Worm (Caenorhabditis elegans) whole organism, young adult: Measurements from ENCODE around the gene pdk-1.

ENCODE experiments used
- B0336.3 ChIP-seq: fragments of 200-800 bp; sonication (Bioruptor generic); IDR thresholded peaks from 2 replicates; pipeline ENCODE4 v1.3.6; 2022; ENCODE audit warnings: missing genetic modification characterization, missing compliant biosample characterization
- F23B12.7 ChIP-seq: sonication (generic microtip); optimal IDR thresholded peaks from 2 replicates; lab custom pipeline; 2017; ENCODE audit warnings: missing genetic modification characterization, mild to moderate bottlenecking, missing compliant biosample characterization, antibody characterized with exemption, moderate library complexity; ENCODE audit not compliant: insufficient read depth
- K11D2.4 ChIP-seq: fragments of 200-800 bp; sonication (Bioruptor generic); IDR thresholded peaks from 2 replicates; pipeline ENCODE4 v1.3.6; 2022; ENCODE audit warnings: missing genetic modification reagents, missing genetic modification characterization, missing compliant biosample characterization
- cebp-2 ChIP-seq: fragments of 200-800 bp; sonication (Bioruptor generic); IDR thresholded peaks from 2 replicates; pipeline ENCODE4 v1.3.6; 2022; ENCODE audit warnings: missing genetic modification characterization, missing compliant biosample characterization
- dpl-1 ChIP-seq: fragments of 150-350 bp; optimal IDR thresholded peaks from 2 replicates; lab custom pipeline; 2014; ENCODE audit warnings: missing biosample characterization, missing genetic modification reagents, missing genetic modification characterization
- him-1 ChIP-seq: sonication (generic microtip); optimal IDR thresholded peaks from 2 replicates; lab custom pipeline; 2016; ENCODE audit warnings: missing genotype, missing genetic modification reagents, missing genetic modification characterization, missing compliant biosample characterization
- hmg-1.2 ChIP-seq: fragments of 200-800 bp; sonication (Bioruptor generic); IDR thresholded peaks from 2 replicates; pipeline ENCODE4 v1.3.6; 2022; ENCODE audit warnings: missing genetic modification reagents, missing genetic modification characterization, missing compliant biosample characterization
- pbrm-1 ChIP-seq: fragments of 200-800 bp; sonication (Bioruptor generic); IDR thresholded peaks from 2 replicates; pipeline ENCODE4 v1.3.6; 2022; ENCODE audit warnings: missing genetic modification reagents, missing genetic modification characterization, missing compliant biosample characterization
- repo-1 ChIP-seq: sonication (generic microtip); optimal IDR thresholded peaks from 2 replicates; lab custom pipeline; 2017; ENCODE audit warnings: mild to moderate bottlenecking, missing genetic modification characterization, missing compliant biosample characterization
- snpc-1.1 ChIP-seq: sonication (generic microtip); optimal IDR thresholded peaks from 2 replicates; lab custom pipeline; 2017; ENCODE audit warnings: missing genetic modification characterization, mild to moderate bottlenecking, missing compliant biosample characterization, antibody characterized with exemption, moderate library complexity, missing genotype, missing genetic modification reagents; ENCODE audit not compliant: insufficient read depth
- snpc-4 ChIP-seq, 5 experiments: fragments of 150-350 bp in 1 of 5; sonication (generic microtip) in 4 of 5; optimal IDR thresholded peaks; 2 replicates each; lab custom pipeline; 2014 to 2018; ENCODE audit warnings: missing genetic modification characterization in 5 of 5, missing biosample characterization in 3 of 5, antibody characterized with exemption in 2 of 5, mild to moderate bottlenecking in 2 of 5, missing compliant biosample characterization in 2 of 5, missing genotype in 2 of 5, moderate library complexity in 2 of 5, missing genetic modification reagents in 1 of 5
- tlf-1 ChIP-seq: fragments of 200-800 bp; sonication (Bioruptor generic); optimal IDR thresholded peaks from 2 replicates; lab custom pipeline; 2018; ENCODE audit warnings: mild to moderate bottlenecking, missing genetic modification characterization, missing compliant biosample characterization
- unc-62 ChIP-seq: fragments of 150-350 bp; optimal IDR thresholded peaks from 2 replicates; lab custom pipeline; 2014; ENCODE audit warnings: missing biosample characterization, missing genetic modification reagents, missing genetic modification characterization

- TF ChIP-seq tlf-1 (GFP tag; lab: Kevin White, UChicago) (no peak), repo-1 (no peak), hmg-1.2 (no peak), pbrm-1 (GFP tag; lab: Robert Waterston, UW) (no peak), F23B12.7 (tag; lab: Kevin White, UChicago) (no peak), him-1 (no peak), B0336.3 (no peak), snpc-4 (GFP tag; optimal IDR thresholded peaks at IDR 0.05; lab: Kevin White, UChicago) (no peak), snpc-4 (tag; optimal IDR thresholded peaks at IDR 0.05; lab: Kevin White, UChicago) (no peak), K11D2.4 (GFP tag; lab: Robert Waterston, UW) (no peak), snpc-1.1 (tag; lab: Kevin White, UChicago) (no peak), dpl-1 (GFP tag; lab: Kevin White, UChicago) (no peak), cebp-2 (GFP tag; lab: Robert Waterston, UW) (no peak), unc-62 (GFP tag; lab: Kevin White, UChicago) (no peak)
Observed at ce11 chrX:1358295-1358694, 37.2 kb downstream of the pdk-1 start, which contains the start of gene F56C3.3.
